Worm (Caenorhabditis elegans) whole organism, mixed stage, embryonic: Measurements from ENCODE around the gene AH9.1.

ENCODE experiments used
- M03D4.4 ChIP-seq: sonication (generic microtip); optimal IDR thresholded peaks from 2 replicates; lab custom pipeline; 2017; ENCODE audit warnings: mild to moderate bottlenecking, missing genetic modification characterization, missing compliant biosample characterization
- bed-3 ChIP-seq: fragments of 200-800 bp; sonication (Bioruptor generic); optimal IDR thresholded peaks from 3 replicates; lab custom pipeline; 2018; ENCODE audit warnings: mild to moderate bottlenecking, missing genetic modification characterization, moderate library complexity, missing compliant biosample characterization
- blmp-1 ChIP-seq: fragments of 150-350 bp; optimal IDR thresholded peaks from 2 replicates; lab custom pipeline; 2014; ENCODE audit warnings: missing biosample characterization, missing genetic modification characterization
- ceh-39 ChIP-seq: fragments of 150-350 bp; optimal IDR thresholded peaks from 2 replicates; lab custom pipeline; 2014; ENCODE audit warnings: missing biosample characterization, missing genetic modification characterization
- ceh-43 ChIP-seq: fragments of 200-800 bp; sonication (Bioruptor generic); optimal IDR thresholded peaks from 2 replicates; lab custom pipeline; 2018; ENCODE audit warnings: mild to moderate bottlenecking, missing genetic modification characterization, moderate library complexity, missing compliant biosample characterization
- ceh-83 ChIP-seq: fragments of 200-800 bp; sonication (Bioruptor generic); optimal IDR thresholded peaks from 2 replicates; lab custom pipeline; 2018; ENCODE audit warnings: mild to moderate bottlenecking, missing genetic modification characterization, missing compliant biosample characterization
- ces-1 ChIP-seq: fragments of 150-350 bp; optimal IDR thresholded peaks from 2 replicates; lab custom pipeline; 2014; ENCODE audit warnings: missing biosample characterization, missing genetic modification reagents, missing genetic modification characterization
- drap-1 ChIP-seq: fragments of 200-800 bp; sonication (Bioruptor generic); optimal IDR thresholded peaks from 3 replicates; lab custom pipeline; 2018; ENCODE audit warnings: mild to moderate bottlenecking, missing genetic modification characterization, missing compliant biosample characterization
- elt-1 ChIP-seq: sonication (generic microtip); optimal IDR thresholded peaks from 2 replicates; lab custom pipeline; 2017; ENCODE audit warnings: missing genetic modification characterization, mild to moderate bottlenecking, missing compliant biosample characterization, antibody characterized with exemption, moderate library complexity, borderline replicate concordance; ENCODE audit not compliant: insufficient read depth
- elt-3 ChIP-seq: fragments of 150-350 bp; optimal IDR thresholded peaks from 2 replicates; lab custom pipeline; 2014; ENCODE audit warnings: missing biosample characterization, missing genetic modification characterization
- flh-1 ChIP-seq: fragments of 200-800 bp; sonication (Bioruptor generic); optimal IDR thresholded peaks from 2 replicates; lab custom pipeline; 2018; ENCODE audit warnings: mild to moderate bottlenecking, missing genetic modification characterization, moderate library complexity, missing compliant biosample characterization
- ham-2 ChIP-seq: fragments of 200-800 bp; sonication (Bioruptor generic); optimal IDR thresholded peaks from 2 replicates; lab custom pipeline; 2018; ENCODE audit warnings: mild to moderate bottlenecking, missing genetic modification characterization, missing compliant biosample characterization
- hlh-1 ChIP-seq: fragments of 150-350 bp; optimal IDR thresholded peaks from 2 replicates; lab custom pipeline; 2014; ENCODE audit warnings: missing biosample characterization, missing genetic modification reagents, missing genetic modification characterization
- lin-32 ChIP-seq: fragments of 200-800 bp; sonication (Bioruptor generic); optimal IDR thresholded peaks from 2 replicates; lab custom pipeline; 2018; ENCODE audit warnings: mild to moderate bottlenecking, missing genetic modification characterization, missing compliant biosample characterization
- mab-5 ChIP-seq: fragments of 150-350 bp; optimal IDR thresholded peaks from 2 replicates; lab custom pipeline; 2014; ENCODE audit warnings: missing biosample characterization, missing genetic modification characterization
- mep-1 ChIP-seq: fragments of 150-350 bp; optimal IDR thresholded peaks from 2 replicates; lab custom pipeline; 2017; ENCODE audit warnings: missing biosample characterization, missing genetic modification reagents, missing genetic modification characterization, inconsistent platforms
- mls-2 ChIP-seq: sonication (generic microtip); optimal IDR thresholded peaks from 2 replicates; lab custom pipeline; 2016; ENCODE audit warnings: mild to moderate bottlenecking, missing genetic modification characterization, moderate library complexity, missing compliant biosample characterization
- nhr-12 ChIP-seq: fragments of 150-350 bp; optimal IDR thresholded peaks from 2 replicates; lab custom pipeline; 2014; ENCODE audit warnings: missing biosample characterization, missing genetic modification characterization
- nhr-237 ChIP-seq: fragments of 150-350 bp; optimal IDR thresholded peaks from 2 replicates; lab custom pipeline; 2014; ENCODE audit warnings: missing biosample characterization, missing genetic modification characterization
- nhr-28 ChIP-seq: fragments of 150-350 bp; optimal IDR thresholded peaks from 2 replicates; lab custom pipeline; 2014; ENCODE audit warnings: missing biosample characterization, missing genetic modification characterization
- nhr-76 ChIP-seq: sonication (generic microtip); optimal IDR thresholded peaks from 2 replicates; lab custom pipeline; 2017; ENCODE audit warnings: missing biosample characterization, missing genetic modification characterization
- sem-2 ChIP-seq: fragments of 200-800 bp; sonication (Bioruptor generic); optimal IDR thresholded peaks from 2 replicates; lab custom pipeline; 2018; ENCODE audit warnings: mild to moderate bottlenecking, missing genetic modification characterization, missing compliant biosample characterization
- snpc-4 ChIP-seq: fragments of 150-350 bp; optimal IDR thresholded peaks from 2 replicates; lab custom pipeline; 2014; ENCODE audit warnings: missing biosample characterization, missing genetic modification characterization
- sptf-1 ChIP-seq: sonication (generic microtip); optimal IDR thresholded peaks from 2 replicates; lab custom pipeline; 2017; ENCODE audit warnings: mild to moderate bottlenecking, missing genetic modification characterization, moderate library complexity, missing compliant biosample characterization
- tbx-8 ChIP-seq: fragments of 200-800 bp; sonication (Bioruptor generic); optimal IDR thresholded peaks from 2 replicates; lab custom pipeline; 2018; ENCODE audit warnings: mild to moderate bottlenecking, missing genetic modification characterization, moderate library complexity, missing compliant biosample characterization
- unc-39 ChIP-seq: fragments of 150-350 bp; optimal IDR thresholded peaks from 2 replicates; lab custom pipeline; 2014; ENCODE audit warnings: missing biosample characterization, missing genetic modification characterization
- zip-8 ChIP-seq: fragments of 150-350 bp; optimal IDR thresholded peaks from 2 replicates; lab custom pipeline; 2014; ENCODE audit warnings: missing biosample characterization, missing genetic modification characterization
- ztf-11 ChIP-seq: fragments of 150-350 bp; optimal IDR thresholded peaks from 2 replicates; lab custom pipeline; 2014; ENCODE audit warnings: missing biosample characterization, missing genetic modification characterization

The AH9.1 gene

ce11 chrX:2274237-2274636 is 27.4 kb upstream of the AH9.1 start, which contains the start of gene AH9.4:
Gene AH9.4, minus strand, starts transcription at chrX:2274337.
- no peak for TF ChIP-seq mep-1 (tag; lab: Kevin White, UChicago)
- no peak for TF ChIP-seq ztf-11 (tag; lab: Kevin White, UChicago)
- no peak for TF ChIP-seq ceh-39 (tag; lab: Kevin White, UChicago)
- no peak for TF ChIP-seq tbx-8 (GFP tag; lab: Kevin White, UChicago)
- TF ChIP-seq hlh-1 (tag; lab: Kevin White, UChicago): no peak
- TF ChIP-seq mls-2 (tag; lab: Kevin White, UChicago): no peak
- TF ChIP-seq drap-1 (GFP tag; lab: Kevin White, UChicago): no peak
- TF ChIP-seq elt-1 (tag; lab: Kevin White, UChicago): no peak
- TF ChIP-seq unc-39: no peak
- TF ChIP-seq bed-3: no peak
- TF ChIP-seq flh-1 (GFP tag; lab: Kevin White, UChicago): no peak
- TF ChIP-seq zip-8 (tag; lab: Kevin White, UChicago): no peak

- TF ChIP-seq ces-1 (GFP tag; lab: Kevin White, UChicago) (peak; percentile 79), zip-8 (tag; lab: Kevin White, UChicago) (no peak)
- TF ChIP-seq, all 35 proteins: peak for 1
Measured at ce11 chrX:2271429-2271828, 24.6 kb upstream of the AH9.1 start.

- TF ChIP-seq mab-5 (no peak), drap-1 (GFP tag; lab: Kevin White, UChicago) (no peak), ham-2 (GFP tag; lab: Kevin White, UChicago) (no peak), unc-39 (no peak), ztf-11 (tag; lab: Kevin White, UChicago) (no peak), ceh-39 (tag; lab: Kevin White, UChicago) (no peak), zip-8 (tag; lab: Kevin White, UChicago) (no peak), ceh-83 (no peak)
Measured at ce11 chrX:2267956-2268355, 21.1 kb upstream of the AH9.1 start, which contains the start of gene AH9.6. Gene AH9.6, minus strand, starts transcription at chrX:2268138.

ce11 chrX:2266777-2267176 is 20.0 kb upstream of the AH9.1 start:
- TF ChIP-seq nhr-76 (tag; lab: Kevin White, UChicago) (no peak), tbx-8 (GFP tag; lab: Kevin White, UChicago) (no peak), M03D4.4 (tag; lab: Kevin White, UChicago) (no peak), ces-1 (GFP tag; lab: Kevin White, UChicago) (peak; percentile 21), unc-39 (no peak), elt-3 (tag; lab: Kevin White, UChicago) (no peak), sem-2 (GFP tag; lab: Kevin White, UChicago) (no peak), ceh-43 (GFP tag; lab: Kevin White, UChicago) (no peak)

- TF ChIP-seq nhr-28 (tag; lab: Kevin White, UChicago) (no peak), mab-5 (no peak), drap-1 (GFP tag; lab: Kevin White, UChicago) (no peak)
Measured at ce11 chrX:2266366-2266765, 19.6 kb upstream of the AH9.1 start.

- TF ChIP-seq ces-1 (GFP tag; lab: Kevin White, UChicago) (no peak), mls-2 (tag; lab: Kevin White, UChicago) (no peak), blmp-1 (no peak), ztf-11 (tag; lab: Kevin White, UChicago) (no peak), ham-2 (GFP tag; lab: Kevin White, UChicago) (no peak), flh-1 (GFP tag; lab: Kevin White, UChicago) (no peak), nhr-237 (tag; lab: Kevin White, UChicago) (no peak), lin-32 (no peak), ceh-43 (GFP tag; lab: Kevin White, UChicago) (no peak), hlh-1 (tag; lab: Kevin White, UChicago) (no peak), M03D4.4 (tag; lab: Kevin White, UChicago) (no peak)
Measured at ce11 chrX:2265069-2265468, 18.3 kb upstream of the AH9.1 start.

- TF ChIP-seq ceh-83: no peak
- no peak for TF ChIP-seq flh-1 (GFP tag; lab: Kevin White, UChicago)
- no peak for TF ChIP-seq elt-1 (tag; lab: Kevin White, UChicago)
- no peak for TF ChIP-seq nhr-12
- TF ChIP-seq nhr-237 (tag; lab: Kevin White, UChicago): no peak
- TF ChIP-seq snpc-4 (tag; lab: Kevin White, UChicago): no peak
- TF ChIP-seq sptf-1 (tag; lab: Kevin White, UChicago): no peak
- TF ChIP-seq, all 35 proteins: peak for 0
Measured at ce11 chrX:2262420-2262819, 15.6 kb upstream of the AH9.1 start.
